Worm (Caenorhabditis elegans): ENCODE data around the gene C27D6.1.

DNA sequence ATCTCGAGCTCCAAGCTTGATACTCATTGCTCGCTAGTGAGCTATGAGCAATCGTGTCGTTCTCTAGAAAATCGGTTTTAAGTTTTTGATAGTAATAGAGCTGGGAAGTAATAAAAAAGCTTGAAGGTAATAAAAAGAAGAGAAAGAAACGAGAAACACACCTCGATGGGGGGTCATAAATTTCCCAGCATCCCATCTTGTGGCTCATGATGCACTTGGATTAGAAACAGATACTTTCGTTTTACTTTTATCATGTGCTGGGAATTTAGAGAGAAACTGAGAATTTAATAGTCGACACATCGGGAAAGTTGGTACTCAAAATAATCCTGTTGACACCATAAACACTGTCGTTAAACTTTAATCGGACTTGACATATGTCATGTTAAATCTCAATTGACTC is 48.1 kb downstream of the C27D6.1 start:
- TF ChIP-seq hnd-1 (tag; optimal IDR thresholded peaks at IDR 0.05) (no peak), flt-1 (GFP tag; IDR thresholded peaks at IDR 0.05) (no peak), F13C5.2 (tag; optimal IDR thresholded peaks at IDR 0.05) (no peak)
